Worm (Caenorhabditis elegans) whole organism, mixed stage, embryonic: ENCODE results near the gene msp-49.

Source experiments
- M03D4.4 ChIP-seq: sonication (generic microtip); optimal IDR thresholded peaks from 2 replicates; lab custom pipeline; 2017; ENCODE audit warnings: mild to moderate bottlenecking, missing genetic modification characterization, missing compliant biosample characterization
- bed-3 ChIP-seq: fragments of 200-800 bp; sonication (Bioruptor generic); optimal IDR thresholded peaks from 3 replicates; lab custom pipeline; 2018; ENCODE audit warnings: mild to moderate bottlenecking, missing genetic modification characterization, moderate library complexity, missing compliant biosample characterization
- blmp-1 ChIP-seq: fragments of 150-350 bp; optimal IDR thresholded peaks from 2 replicates; lab custom pipeline; 2014; ENCODE audit warnings: missing biosample characterization, missing genetic modification characterization
- ceh-39 ChIP-seq: fragments of 150-350 bp; optimal IDR thresholded peaks from 2 replicates; lab custom pipeline; 2014; ENCODE audit warnings: missing biosample characterization, missing genetic modification characterization
- ceh-43 ChIP-seq: fragments of 200-800 bp; sonication (Bioruptor generic); optimal IDR thresholded peaks from 2 replicates; lab custom pipeline; 2018; ENCODE audit warnings: mild to moderate bottlenecking, missing genetic modification characterization, moderate library complexity, missing compliant biosample characterization
- ceh-83 ChIP-seq: fragments of 200-800 bp; sonication (Bioruptor generic); optimal IDR thresholded peaks from 2 replicates; lab custom pipeline; 2018; ENCODE audit warnings: mild to moderate bottlenecking, missing genetic modification characterization, missing compliant biosample characterization
- ces-1 ChIP-seq: fragments of 150-350 bp; optimal IDR thresholded peaks from 2 replicates; lab custom pipeline; 2014; ENCODE audit warnings: missing biosample characterization, missing genetic modification reagents, missing genetic modification characterization
- cnd-1 ChIP-seq: fragments of 200-800 bp; sonication (Bioruptor generic); optimal IDR thresholded peaks from 2 replicates; lab custom pipeline; 2018; ENCODE audit warnings: mild to moderate bottlenecking, missing genetic modification characterization, missing compliant biosample characterization
- drap-1 ChIP-seq: fragments of 200-800 bp; sonication (Bioruptor generic); optimal IDR thresholded peaks from 3 replicates; lab custom pipeline; 2018; ENCODE audit warnings: mild to moderate bottlenecking, missing genetic modification characterization, missing compliant biosample characterization
- elt-1 ChIP-seq: sonication (generic microtip); optimal IDR thresholded peaks from 2 replicates; lab custom pipeline; 2017; ENCODE audit warnings: missing genetic modification characterization, mild to moderate bottlenecking, missing compliant biosample characterization, antibody characterized with exemption, moderate library complexity, borderline replicate concordance; ENCODE audit not compliant: insufficient read depth
- elt-3 ChIP-seq: fragments of 150-350 bp; optimal IDR thresholded peaks from 2 replicates; lab custom pipeline; 2014; ENCODE audit warnings: missing biosample characterization, missing genetic modification characterization
- ham-2 ChIP-seq: fragments of 200-800 bp; sonication (Bioruptor generic); optimal IDR thresholded peaks from 2 replicates; lab custom pipeline; 2018; ENCODE audit warnings: mild to moderate bottlenecking, missing genetic modification characterization, missing compliant biosample characterization
- hlh-1 ChIP-seq: fragments of 150-350 bp; optimal IDR thresholded peaks from 2 replicates; lab custom pipeline; 2014; ENCODE audit warnings: missing biosample characterization, missing genetic modification reagents, missing genetic modification characterization
- lin-13 ChIP-seq: fragments of 150-350 bp; optimal IDR thresholded peaks from 2 replicates; lab custom pipeline; 2014; ENCODE audit warnings: missing biosample characterization, missing genetic modification characterization
- lin-32 ChIP-seq: fragments of 200-800 bp; sonication (Bioruptor generic); optimal IDR thresholded peaks from 2 replicates; lab custom pipeline; 2018; ENCODE audit warnings: mild to moderate bottlenecking, missing genetic modification characterization, missing compliant biosample characterization
- mep-1 ChIP-seq: fragments of 150-350 bp; optimal IDR thresholded peaks from 2 replicates; lab custom pipeline; 2017; ENCODE audit warnings: missing biosample characterization, missing genetic modification reagents, missing genetic modification characterization, inconsistent platforms
- mls-2 ChIP-seq: sonication (generic microtip); optimal IDR thresholded peaks from 2 replicates; lab custom pipeline; 2016; ENCODE audit warnings: mild to moderate bottlenecking, missing genetic modification characterization, moderate library complexity, missing compliant biosample characterization
- nhr-12 ChIP-seq: fragments of 150-350 bp; optimal IDR thresholded peaks from 2 replicates; lab custom pipeline; 2014; ENCODE audit warnings: missing biosample characterization, missing genetic modification characterization
- nhr-237 ChIP-seq: fragments of 150-350 bp; optimal IDR thresholded peaks from 2 replicates; lab custom pipeline; 2014; ENCODE audit warnings: missing biosample characterization, missing genetic modification characterization
- nhr-28 ChIP-seq: fragments of 150-350 bp; optimal IDR thresholded peaks from 2 replicates; lab custom pipeline; 2014; ENCODE audit warnings: missing biosample characterization, missing genetic modification characterization
- nhr-76 ChIP-seq: sonication (generic microtip); optimal IDR thresholded peaks from 2 replicates; lab custom pipeline; 2017; ENCODE audit warnings: missing biosample characterization, missing genetic modification characterization
- pha-4 ChIP-seq: fragments of 150-350 bp; optimal IDR thresholded peaks from 2 replicates; lab custom pipeline; 2018; ENCODE audit warnings: missing biosample characterization, missing genetic modification reagents, missing genetic modification characterization
- sem-2 ChIP-seq: fragments of 200-800 bp; sonication (Bioruptor generic); optimal IDR thresholded peaks from 2 replicates; lab custom pipeline; 2018; ENCODE audit warnings: mild to moderate bottlenecking, missing genetic modification characterization, missing compliant biosample characterization
- snpc-4 ChIP-seq: fragments of 150-350 bp; optimal IDR thresholded peaks from 2 replicates; lab custom pipeline; 2014; ENCODE audit warnings: missing biosample characterization, missing genetic modification characterization
- sptf-1 ChIP-seq: sonication (generic microtip); optimal IDR thresholded peaks from 2 replicates; lab custom pipeline; 2017; ENCODE audit warnings: mild to moderate bottlenecking, missing genetic modification characterization, moderate library complexity, missing compliant biosample characterization
- tbx-8 ChIP-seq: fragments of 200-800 bp; sonication (Bioruptor generic); optimal IDR thresholded peaks from 2 replicates; lab custom pipeline; 2018; ENCODE audit warnings: mild to moderate bottlenecking, missing genetic modification characterization, moderate library complexity, missing compliant biosample characterization
- unc-120 ChIP-seq: sonication (generic microtip); optimal IDR thresholded peaks from 2 replicates; lab custom pipeline; 2017; ENCODE audit warnings: missing genetic modification characterization, missing compliant biosample characterization; ENCODE audit not compliant: poor library complexity, severe bottlenecking
- unc-39 ChIP-seq: fragments of 150-350 bp; optimal IDR thresholded peaks from 2 replicates; lab custom pipeline; 2014; ENCODE audit warnings: missing biosample characterization, missing genetic modification characterization
- unc-62 ChIP-seq: fragments of 150-350 bp; optimal IDR thresholded peaks from 2 replicates; lab custom pipeline; 2014; ENCODE audit warnings: missing biosample characterization, missing genetic modification reagents, missing genetic modification characterization
- zip-8 ChIP-seq: fragments of 150-350 bp; optimal IDR thresholded peaks from 2 replicates; lab custom pipeline; 2014; ENCODE audit warnings: missing biosample characterization, missing genetic modification characterization
- ztf-11 ChIP-seq: fragments of 150-350 bp; optimal IDR thresholded peaks from 2 replicates; lab custom pipeline; 2014; ENCODE audit warnings: missing biosample characterization, missing genetic modification characterization

The msp-49 gene

DNA sequence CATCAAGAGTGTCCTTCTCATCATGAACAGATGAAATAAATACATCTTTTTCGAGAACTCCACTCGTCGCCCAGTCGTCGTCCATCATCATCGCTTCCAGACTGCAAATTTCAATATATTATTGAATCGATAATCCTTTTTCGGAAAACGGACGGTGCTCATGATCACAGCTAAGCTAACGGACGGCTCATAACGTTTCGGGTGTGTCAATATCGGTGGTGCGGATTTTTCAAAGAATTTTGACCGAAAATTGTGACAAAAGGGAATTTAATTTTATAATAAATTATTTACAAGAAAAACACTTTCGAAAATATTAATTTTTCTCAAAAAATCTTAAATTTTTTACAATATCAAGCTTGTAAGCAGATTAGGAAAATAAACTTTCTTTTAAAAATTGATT lies 6.7 kb upstream of the msp-49 start, which contains the start of gene crh-2:
Gene crh-2, minus strand, starts transcription at position 101 of the 400 bp plus-strand sequence.
- TF ChIP-seq zip-8 (tag; lab: Kevin White, UChicago) (no peak), sptf-1 (tag; lab: Kevin White, UChicago) (no peak), ceh-83 (GFP tag; lab: Kevin White, UChicago) (no peak), elt-1 (tag; lab: Kevin White, UChicago) (no peak), drap-1 (GFP tag; lab: Kevin White, UChicago) (no peak), unc-62 (no peak), cnd-1 (tag; lab: Kevin White, UChicago) (no peak), mls-2 (tag; lab: Kevin White, UChicago) (no peak), lin-13 (tag; lab: Kevin White, UChicago) (no peak), hlh-1 (tag; lab: Kevin White, UChicago) (no peak), nhr-28 (tag; lab: Kevin White, UChicago) (no peak), ceh-43 (GFP tag; lab: Kevin White, UChicago) (no peak), blmp-1 (tag; lab: Kevin White, UChicago) (no peak), ham-2 (no peak), nhr-12 (tag; lab: Kevin White, UChicago) (no peak), ceh-39 (tag; lab: Kevin White, UChicago) (no peak)

DNA sequence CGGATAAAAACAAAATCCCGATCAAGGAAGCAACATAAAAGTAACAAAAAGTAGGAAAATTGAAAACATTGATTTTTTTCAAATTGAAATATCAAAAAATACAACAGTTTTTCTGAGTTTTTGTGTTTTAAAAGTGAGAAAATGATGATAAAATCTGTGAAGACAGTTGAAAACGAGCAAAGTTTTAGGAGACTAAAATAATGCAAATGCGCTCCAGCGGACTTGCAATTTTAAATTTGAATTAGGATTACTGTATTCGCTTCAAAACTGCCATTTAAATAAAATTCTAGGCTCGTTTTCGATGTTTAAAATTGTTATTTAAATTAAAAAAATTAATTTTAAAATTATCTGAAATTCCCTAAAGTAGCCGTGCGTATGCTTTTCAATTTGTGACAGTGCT lies 6.2 kb upstream of the msp-49 start:
- TF ChIP-seq snpc-4 (tag; lab: Kevin White, UChicago): no peak
- no peak for TF ChIP-seq sem-2 (GFP tag; lab: Kevin White, UChicago)
- TF ChIP-seq tbx-8 (GFP tag; lab: Kevin White, UChicago): no peak
- no peak for TF ChIP-seq unc-62
- TF ChIP-seq nhr-12 (tag; lab: Kevin White, UChicago): no peak
- no peak for TF ChIP-seq ceh-39 (tag; lab: Kevin White, UChicago)
- TF ChIP-seq pha-4: no peak
- no peak for TF ChIP-seq ceh-83 (GFP tag; lab: Kevin White, UChicago)
- TF ChIP-seq mls-2 (tag; lab: Kevin White, UChicago): no peak
- TF ChIP-seq ztf-11: no peak
- no peak for TF ChIP-seq mep-1 (tag; lab: Kevin White, UChicago)
- TF ChIP-seq unc-120 (tag; lab: Kevin White, UChicago): no peak
- TF ChIP-seq ceh-43 (GFP tag; lab: Kevin White, UChicago): no peak
- TF ChIP-seq elt-1 (tag; lab: Kevin White, UChicago): no peak
- no peak for TF ChIP-seq blmp-1 (tag; lab: Kevin White, UChicago)
- no peak for TF ChIP-seq nhr-28 (tag; lab: Kevin White, UChicago)
- no peak for TF ChIP-seq elt-3 (tag; lab: Kevin White, UChicago)
- TF ChIP-seq lin-32 (GFP tag; lab: Kevin White, UChicago): no peak
- TF ChIP-seq, all 35 proteins: peak for 0

DNA sequence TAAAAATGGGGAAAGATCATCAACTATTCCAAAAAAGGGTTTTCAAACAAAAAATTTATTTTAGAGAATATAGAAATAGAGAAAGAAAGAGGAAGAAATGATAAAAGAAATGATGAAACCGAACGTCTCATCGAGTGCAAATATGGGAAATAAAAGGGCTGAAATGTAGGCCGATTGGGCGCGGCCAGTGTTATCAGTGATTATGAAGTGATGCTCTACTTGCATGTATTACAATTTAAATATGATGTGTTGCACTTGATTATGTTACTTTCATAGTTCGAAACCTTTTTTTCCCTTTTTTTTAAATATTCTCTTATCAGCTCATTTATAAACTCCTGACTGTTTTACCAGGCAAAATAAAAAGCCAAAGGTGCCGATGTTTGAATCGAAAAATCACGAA lies 2.4 kb upstream of the msp-49 start:
- TF ChIP-seq elt-3 (tag; lab: Kevin White, UChicago): no peak
- TF ChIP-seq unc-39: no peak
- no peak for TF ChIP-seq nhr-76 (tag; lab: Kevin White, UChicago)
- TF ChIP-seq pha-4: no peak
- no peak for TF ChIP-seq sptf-1 (tag; lab: Kevin White, UChicago)
- TF ChIP-seq zip-8 (tag; lab: Kevin White, UChicago): no peak
- TF ChIP-seq lin-32 (GFP tag; lab: Kevin White, UChicago): no peak
- TF ChIP-seq blmp-1 (tag; lab: Kevin White, UChicago): no peak
- no peak for TF ChIP-seq ceh-43 (GFP tag; lab: Kevin White, UChicago)
- TF ChIP-seq ceh-83 (GFP tag; lab: Kevin White, UChicago): no peak
- no peak for TF ChIP-seq ces-1 (GFP tag; lab: Kevin White, UChicago)
- no peak for TF ChIP-seq tbx-8 (GFP tag; lab: Kevin White, UChicago)
- TF ChIP-seq, all 35 proteins: peak for 0

ce11 chrII:5195504-5195903 lies 1.3 kb downstream of the msp-49 start, which contains the start of gene C34F11.5:
Gene C34F11.5 (plus strand): TSS chrII:5195804.
- no peak for TF ChIP-seq zip-8 (tag; lab: Kevin White, UChicago)
- TF ChIP-seq ces-1 (GFP tag; lab: Kevin White, UChicago): no peak
- TF ChIP-seq unc-39: no peak
- no peak for TF ChIP-seq ceh-43 (GFP tag; lab: Kevin White, UChicago)

- TF ChIP-seq hlh-1 (tag; lab: Kevin White, UChicago) (no peak), M03D4.4 (tag; lab: Kevin White, UChicago) (no peak), bed-3 (GFP tag; lab: Kevin White, UChicago) (no peak), unc-120 (tag; lab: Kevin White, UChicago) (no peak), mls-2 (tag; lab: Kevin White, UChicago) (no peak), nhr-237 (tag; lab: Kevin White, UChicago) (no peak)
Observed at ce11 chrII:5199497-5199896, 5.3 kb downstream of the msp-49 start, which contains the start of gene msp-50. Gene msp-50 (plus strand): TSS chrII:5199797.
